Worm (Caenorhabditis elegans): ENCODE measurements around the gene W08A12.2.

The W08A12.2 gene

DNA sequence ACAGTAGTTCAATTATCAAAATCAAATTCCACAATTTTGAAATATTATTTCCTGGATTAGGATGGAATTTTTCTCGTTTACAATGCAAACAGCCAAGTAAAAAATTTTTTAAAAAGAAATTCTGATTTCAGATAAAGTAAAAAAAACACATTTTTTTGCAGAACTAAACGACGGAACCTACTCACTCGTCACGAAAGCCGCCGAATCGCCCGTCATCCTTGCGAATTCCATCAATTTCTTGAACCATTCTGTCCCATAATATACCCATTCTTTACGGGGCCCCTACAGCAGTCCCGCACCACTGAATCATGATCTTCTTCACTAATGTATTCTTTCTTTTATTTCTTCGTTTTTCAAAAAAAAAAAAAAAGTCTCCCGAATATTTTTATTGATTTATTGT is 26.5 kb upstream of the W08A12.2 start:
- TF ChIP-seq egl-43 (GFP tag; IDR thresholded peaks at IDR 0.05) = no peak
- no peak for TF ChIP-seq nhr-77 (tag; optimal IDR thresholded peaks at IDR 0.05)
- peak; percentile 26; the same call in 1 of the 2 replicates for TF ChIP-seq arid-1 (GFP tag; conservative IDR thresholded peaks at IDR 0.05)
- TF ChIP-seq spr-3 (GFP tag; optimal IDR thresholded peaks at IDR 0.05) = peak; percentile 9
- TF ChIP-seq lsy-2 (tag; optimal IDR thresholded peaks at IDR 0.05) = no peak
- no peak for TF ChIP-seq lin-29 (GFP tag; IDR thresholded peaks at IDR 0.05)
- peak; percentile 17 for TF ChIP-seq mes-2 (tag; optimal IDR thresholded peaks at IDR 0.05; ENCODE audit: poor library complexity, severe bottlenecking)
- TF ChIP-seq nhr-76 (tag; optimal IDR thresholded peaks at IDR 0.05) = no peak
- TF ChIP-seq dmd-9 (GFP tag; IDR thresholded peaks at IDR 0.05) = no peak
- TF ChIP-seq F37D6.2 (tag; optimal IDR thresholded peaks at IDR 0.05) = peak; percentile 48
- TF ChIP-seq nhr-41 (GFP tag; IDR thresholded peaks at IDR 0.05) = no peak
- TF ChIP-seq ztf-7 (tag; optimal IDR thresholded peaks at IDR 0.05) = no peak
- no peak for TF ChIP-seq ceh-44 (GFP tag; IDR thresholded peaks at IDR 0.05)
- TF ChIP-seq rbr-2 (tag; optimal IDR thresholded peaks at IDR 0.05) = peak; percentile 3
- 0 out of 2 replicates have a peak, but pooled peaks have one; percentile 3 for TF ChIP-seq lin-38 (GFP tag; IDR thresholded peaks at IDR 0.05)
- no peak for TF ChIP-seq nhr-102 (tag; optimal IDR thresholded peaks at IDR 0.05)
- no peak for TF ChIP-seq aha-1 (tag)
- no peak for TF ChIP-seq gei-8 (GFP tag; optimal IDR thresholded peaks at IDR 0.05)
- no peak for TF ChIP-seq zag-1 (tag; optimal IDR thresholded peaks at IDR 0.05)
- no peak for TF ChIP-seq ama-1 (optimal IDR thresholded peaks at IDR 0.05)
- no peak for TF ChIP-seq zip-11 (GFP tag; IDR thresholded peaks at IDR 0.05)
- 0 out of 2 replicates have a peak, but pooled peaks have one; percentile 10 for TF ChIP-seq hmg-1.1 (GFP tag; IDR thresholded peaks at IDR 0.05)
- no peak for TF ChIP-seq hlh-30 (tag; optimal IDR thresholded peaks at IDR 0.05; ENCODE audit: insufficient read depth)
- no peak for TF ChIP-seq ceh-62 (tag; optimal IDR thresholded peaks at IDR 0.05)
- TF ChIP-seq dpl-1 (GFP tag; optimal IDR thresholded peaks at IDR 0.05) = no peak
- TF ChIP-seq set-16 (GFP tag; IDR thresholded peaks at IDR 0.05) = no peak

DNA sequence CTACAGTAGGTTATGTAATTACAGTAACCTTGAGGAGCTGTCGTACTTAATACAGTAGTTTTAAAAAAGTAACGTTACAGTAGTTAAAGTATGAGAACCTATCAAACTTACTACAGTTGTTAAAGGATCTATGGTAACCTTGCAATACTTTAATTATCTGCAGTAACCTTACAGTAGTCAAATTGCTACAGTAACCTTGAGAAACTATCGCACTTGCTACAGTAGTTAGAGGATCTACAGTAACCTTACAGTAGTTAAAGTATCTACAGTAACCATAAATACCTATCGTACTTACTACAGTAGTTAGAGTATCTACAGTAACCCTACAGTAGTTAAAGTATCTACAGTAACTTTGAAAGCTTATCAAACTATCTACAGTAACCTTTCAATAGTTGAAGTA is 25.9 kb upstream of the W08A12.2 start:
- TF ChIP-seq unc-62 (GFP tag; optimal IDR thresholded peaks at IDR 0.05 in 1 of 2) (peak in 1 of 2 experiments; percentile 91), unc-62 (tag; optimal IDR thresholded peaks at IDR 0.05) (no peak), mdl-1 (tag; optimal IDR thresholded peaks at IDR 0.05) (no peak), lin-38 (GFP tag; IDR thresholded peaks at IDR 0.05) (0 out of 2 replicates have a peak, but pooled peaks have one; percentile 3)

DNA sequence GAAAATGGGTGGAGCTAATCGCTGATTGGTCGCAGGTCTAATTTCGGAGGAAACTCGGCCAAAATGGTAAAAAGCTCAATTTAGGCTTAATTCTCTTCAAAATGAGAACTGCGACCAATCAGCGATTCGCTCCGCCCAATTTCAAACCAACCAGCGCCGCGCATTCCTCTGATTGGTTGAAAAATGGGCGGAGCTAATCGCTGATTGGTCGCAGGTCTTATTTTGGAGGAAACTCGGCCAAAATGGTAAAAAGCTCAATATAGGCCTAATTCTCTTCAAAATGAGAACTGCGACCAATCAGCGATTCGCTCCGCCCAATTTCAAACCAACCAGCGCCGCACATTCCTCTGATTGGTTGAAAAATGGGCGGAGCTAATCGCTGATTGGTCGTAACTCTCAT is 21.9 kb upstream of the W08A12.2 start:
- TF ChIP-seq D1046.2 (GFP tag; IDR thresholded peaks at IDR 0.05) = 0 out of 2 replicates have a peak, but pooled peaks have one; percentile 23

DNA sequence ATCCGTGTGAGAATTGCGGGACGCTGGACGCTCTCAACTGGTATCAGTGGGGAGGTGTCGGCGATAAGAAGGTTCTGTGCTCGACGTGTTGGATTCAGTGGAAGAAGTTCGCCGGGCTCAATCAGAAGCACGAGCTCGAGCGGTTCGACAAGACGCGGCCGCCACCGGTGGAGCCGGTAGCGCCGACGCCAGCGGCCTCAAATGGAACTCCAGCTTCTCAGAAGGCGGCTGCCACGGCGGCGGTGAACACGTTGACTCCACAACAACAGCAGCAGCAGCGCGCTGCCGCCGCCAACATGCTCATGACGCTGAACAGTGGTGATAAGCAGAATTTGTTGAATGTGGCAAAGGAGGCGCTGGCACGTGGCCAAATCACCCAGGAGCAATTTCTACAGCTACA is 21.2 kb upstream of the W08A12.2 start:
- TF ChIP-seq D1046.2 (GFP tag; IDR thresholded peaks at IDR 0.05) = 0 out of 2 replicates have a peak, but pooled peaks have one; percentile 15
- no peak for TF ChIP-seq ZK337.2 (GFP tag; IDR thresholded peaks at IDR 0.05)
- no peak for TF ChIP-seq egl-27 (tag; optimal IDR thresholded peaks at IDR 0.05)
- TF ChIP-seq saeg-2 (GFP tag; IDR thresholded peaks at IDR 0.05) = 0 out of 2 replicates have a peak, but pooled peaks have one; percentile 11
- TF ChIP-seq set-16 (GFP tag; IDR thresholded peaks at IDR 0.05) = peak; percentile 95

DNA sequence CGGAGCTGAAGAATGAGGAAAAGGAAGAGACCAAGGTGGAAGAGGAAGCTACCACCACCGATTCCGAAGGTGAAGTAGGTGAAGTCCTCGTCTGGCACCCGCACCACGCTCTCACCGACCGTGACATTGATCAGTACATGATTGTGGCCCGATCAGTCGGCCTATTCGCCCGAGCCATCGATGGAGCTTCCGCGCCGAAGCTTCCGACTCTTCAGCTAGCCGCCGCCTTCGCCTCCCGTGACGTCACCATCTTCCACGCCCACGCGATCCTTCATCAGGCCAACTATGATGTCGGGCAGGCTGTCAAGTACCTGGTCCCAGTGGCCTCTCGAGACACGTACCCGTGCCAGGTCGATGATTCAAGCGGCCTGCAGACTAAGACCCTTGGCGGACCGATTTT is 20.5 kb upstream of the W08A12.2 start:
- no peak for TF ChIP-seq T20F7.1 (GFP tag; optimal IDR thresholded peaks at IDR 0.05)
- TF ChIP-seq nhr-11 (tag; optimal IDR thresholded peaks at IDR 0.05) = no peak
- peak; percentile 83 for TF ChIP-seq set-16 (GFP tag; IDR thresholded peaks at IDR 0.05)
- no peak for TF ChIP-seq dpl-1 (GFP tag; optimal IDR thresholded peaks at IDR 0.05)
- TF ChIP-seq F10B5.3 (tag; optimal IDR thresholded peaks at IDR 0.05) = no peak
- TF ChIP-seq dmd-6 (GFP tag; IDR thresholded peaks at IDR 0.05) = no peak
- no peak for TF ChIP-seq egl-27 (tag; optimal IDR thresholded peaks at IDR 0.05)
- no peak for TF ChIP-seq egl-43 (GFP tag; IDR thresholded peaks at IDR 0.05)
- TF ChIP-seq ceh-20 (GFP tag; IDR thresholded peaks at IDR 0.05) = no peak
- peak; percentile 70 for TF ChIP-seq aha-1 (tag)
- TF ChIP-seq unc-130 (GFP tag; optimal IDR thresholded peaks at IDR 0.05) = no peak
- TF ChIP-seq spr-1 (tag; optimal IDR thresholded peaks at IDR 0.05) = no peak
